Worm (Caenorhabditis elegans) whole organism, L1 larva: ENCODE measurements around the gene Y67D8B.3.
"Not testable (repeated sequence)": the region's sequence is repeated elsewhere in the genome, so short reads cannot be mapped to it uniquely, and the experiment has no call there.

Experiments used
- C04F5.9 ChIP-seq: sonication (generic microtip); optimal IDR thresholded peaks from 2 replicates; lab custom pipeline; 2016; ENCODE audit warnings: missing genetic modification characterization, missing compliant biosample characterization
- alr-1 ChIP-seq: fragments of 200-800 bp; sonication (Bioruptor generic); optimal IDR thresholded peaks from 2 replicates; lab custom pipeline; 2018; ENCODE audit warnings: borderline replicate concordance, mild to moderate bottlenecking, missing genetic modification characterization, missing compliant biosample characterization
- blmp-1 ChIP-seq: fragments of 150-350 bp; optimal IDR thresholded peaks from 2 replicates; lab custom pipeline; 2014; ENCODE audit warnings: missing biosample characterization, missing genetic modification characterization
- ceh-8 ChIP-seq: fragments of 200-800 bp; sonication (Bioruptor generic); optimal IDR thresholded peaks from 2 replicates; lab custom pipeline; 2018; ENCODE audit warnings: mild to moderate bottlenecking, missing genetic modification characterization, moderate library complexity, missing compliant biosample characterization
- ceh-82 ChIP-seq, 3 experiments: fragments of 150-350 bp in 1 of 3; sonication (generic microtip) in 2 of 3; optimal IDR thresholded peaks; 2 replicates each; lab custom pipeline; 2014 to 2017; ENCODE audit warnings: missing biosample characterization in 3 of 3, missing genetic modification characterization in 3 of 3
- ceh-88 ChIP-seq: fragments of 200-800 bp; sonication (Bioruptor generic); IDR thresholded peaks from 2 replicates; pipeline ENCODE4 v1.3.6; 2022; ENCODE audit warnings: missing genetic modification characterization, missing compliant biosample characterization
- ces-1 ChIP-seq: fragments of 150-350 bp; optimal IDR thresholded peaks from 2 replicates; lab custom pipeline; 2014; ENCODE audit warnings: missing biosample characterization, missing genetic modification reagents, missing genetic modification characterization
- dsc-1 ChIP-seq: sonication (generic microtip); optimal IDR thresholded peaks from 2 replicates; lab custom pipeline; 2016; ENCODE audit warnings: mild to moderate bottlenecking, missing genetic modification characterization, missing compliant biosample characterization
- ets-5 ChIP-seq: fragments of 200-800 bp; sonication (Bioruptor generic); IDR thresholded peaks from 2 replicates; pipeline ENCODE4 v1.3.6; 2022; ENCODE audit warnings: missing genetic modification characterization, missing compliant biosample characterization
- fkh-4 ChIP-seq: sonication (generic microtip); optimal IDR thresholded peaks from 2 replicates; lab custom pipeline; 2016; ENCODE audit warnings: missing compliant biosample characterization, missing genetic modification characterization, borderline replicate concordance
- fkh-8 ChIP-seq: sonication (generic microtip); optimal IDR thresholded peaks from 2 replicates; lab custom pipeline; 2016; ENCODE audit warnings: mild to moderate bottlenecking, missing genetic modification characterization, missing compliant biosample characterization
- isw-1 ChIP-seq: fragments of 200-800 bp; sonication (Bioruptor generic); IDR thresholded peaks from 2 replicates; pipeline ENCODE4 v1.3.6; 2022; ENCODE audit warnings: missing genetic modification characterization, missing compliant biosample characterization
- lin-14 ChIP-seq: fragments of 200-800 bp; sonication (Bioruptor generic); optimal IDR thresholded peaks from 2 replicates; lab custom pipeline; 2018; ENCODE audit warnings: mild to moderate bottlenecking, missing genetic modification characterization, moderate library complexity, missing compliant biosample characterization
- lin-39 ChIP-seq: fragments of 150-350 bp; optimal IDR thresholded peaks from 2 replicates; lab custom pipeline; 2014; ENCODE audit warnings: missing biosample characterization, missing genetic modification reagents, missing genetic modification characterization
- lsy-2 ChIP-seq, 2 experiments: fragments of 150-350 bp; optimal IDR thresholded peaks; 2 replicates each; lab custom pipeline; 2014; ENCODE audit warnings: missing biosample characterization in 2 of 2, missing genetic modification characterization in 2 of 2
- mab-9 ChIP-seq: fragments of 200-800 bp; sonication (Bioruptor generic); IDR thresholded peaks from 2 replicates; pipeline ENCODE4 v1.3.6; 2022; ENCODE audit warnings: missing genetic modification reagents, missing genetic modification characterization, missing compliant biosample characterization
- mef-2 ChIP-seq: fragments of 150-350 bp; optimal IDR thresholded peaks from 2 replicates; lab custom pipeline; 2014; ENCODE audit warnings: missing biosample characterization, missing genetic modification characterization
- nhr-11 ChIP-seq: fragments of 150-350 bp; optimal IDR thresholded peaks from 2 replicates; lab custom pipeline; 2014; ENCODE audit warnings: missing biosample characterization, missing genetic modification characterization
- nhr-19 ChIP-seq: fragments of 200-800 bp; sonication (Bioruptor generic); conservative IDR thresholded peaks from 2 replicates; pipeline ENCODE4 v1.3.6; 2022; ENCODE audit warnings: missing genetic modification characterization, missing compliant biosample characterization
- nhr-20 ChIP-seq: sonication (generic microtip); optimal IDR thresholded peaks from 2 replicates; lab custom pipeline; 2016; ENCODE audit warnings: mild to moderate bottlenecking, missing genetic modification characterization, missing compliant biosample characterization
- nhr-237 ChIP-seq: fragments of 150-350 bp; optimal IDR thresholded peaks from 2 replicates; lab custom pipeline; 2014; ENCODE audit warnings: missing biosample characterization, missing genetic modification characterization
- nhr-47 ChIP-seq: sonication (generic microtip); optimal IDR thresholded peaks from 2 replicates; lab custom pipeline; 2016; ENCODE audit warnings: mild to moderate bottlenecking, missing genetic modification characterization, moderate library complexity, missing compliant biosample characterization
- nhr-71 ChIP-seq: sonication (generic microtip); optimal IDR thresholded peaks from 2 replicates; lab custom pipeline; 2016; ENCODE audit warnings: mild to moderate bottlenecking, missing genetic modification characterization, moderate library complexity, missing compliant biosample characterization
- nhr-84 ChIP-seq: sonication (generic microtip); optimal IDR thresholded peaks from 2 replicates; lab custom pipeline; 2017; ENCODE audit warnings: missing biosample characterization, missing genetic modification characterization
- pag-3 ChIP-seq: sonication (generic microtip); optimal IDR thresholded peaks from 2 replicates; lab custom pipeline; 2017; ENCODE audit warnings: missing genetic modification characterization, mild to moderate bottlenecking, missing compliant biosample characterization, antibody characterized with exemption, borderline replicate concordance; ENCODE audit not compliant: insufficient read depth
- rnt-1 ChIP-seq: sonication (generic microtip); optimal IDR thresholded peaks from 2 replicates; lab custom pipeline; 2016; ENCODE audit warnings: mild to moderate bottlenecking, missing genetic modification characterization, moderate library complexity, missing compliant biosample characterization
- skn-1 ChIP-seq: fragments of 150-350 bp; optimal IDR thresholded peaks from 2 replicates; lab custom pipeline; 2014; ENCODE audit warnings: missing biosample characterization, missing genetic modification characterization
- snu-23 ChIP-seq: sonication (generic microtip); optimal IDR thresholded peaks from 2 replicates; lab custom pipeline; 2016; ENCODE audit warnings: missing genetic modification characterization, missing compliant biosample characterization
- sox-4 ChIP-seq: sonication (generic microtip); optimal IDR thresholded peaks from 2 replicates; lab custom pipeline; 2016; ENCODE audit warnings: missing genetic modification characterization, missing compliant biosample characterization
- sptf-1 ChIP-seq: fragments of 150-350 bp; optimal IDR thresholded peaks from 2 replicates; lab custom pipeline; 2014; ENCODE audit warnings: missing biosample characterization, missing genetic modification characterization
- sup-37 ChIP-seq: fragments of 200-800 bp; sonication (Bioruptor generic); optimal IDR thresholded peaks from 2 replicates; lab custom pipeline; 2018; ENCODE audit warnings: mild to moderate bottlenecking, missing genetic modification characterization, missing compliant biosample characterization
- swsn-7 ChIP-seq: sonication (generic microtip); optimal IDR thresholded peaks from 2 replicates; lab custom pipeline; 2016; ENCODE audit warnings: missing genetic modification characterization, missing compliant biosample characterization
- tbx-2 ChIP-seq: sonication (generic microtip); optimal IDR thresholded peaks from 2 replicates; lab custom pipeline; 2016; ENCODE audit warnings: missing genetic modification characterization, missing compliant biosample characterization
- unc-130 ChIP-seq: fragments of 150-350 bp; optimal IDR thresholded peaks from 2 replicates; lab custom pipeline; 2017; ENCODE audit warnings: missing biosample characterization, missing genetic modification characterization, inconsistent platforms
- unc-62 ChIP-seq: fragments of 150-350 bp; optimal IDR thresholded peaks from 2 replicates; lab custom pipeline; 2014; ENCODE audit warnings: missing biosample characterization, missing genetic modification reagents, missing genetic modification characterization
- xbp-1 ChIP-seq: sonication (generic microtip); optimal IDR thresholded peaks from 2 replicates; lab custom pipeline; 2016; ENCODE audit warnings: missing genetic modification characterization, missing compliant biosample characterization
- zip-4 ChIP-seq: fragments of 200-800 bp; sonication (Bioruptor generic); optimal IDR thresholded peaks from 2 replicates; lab custom pipeline; 2018; ENCODE audit warnings: mild to moderate bottlenecking, missing genetic modification characterization, moderate library complexity, missing compliant biosample characterization

Gene Y67D8B.3

DNA sequence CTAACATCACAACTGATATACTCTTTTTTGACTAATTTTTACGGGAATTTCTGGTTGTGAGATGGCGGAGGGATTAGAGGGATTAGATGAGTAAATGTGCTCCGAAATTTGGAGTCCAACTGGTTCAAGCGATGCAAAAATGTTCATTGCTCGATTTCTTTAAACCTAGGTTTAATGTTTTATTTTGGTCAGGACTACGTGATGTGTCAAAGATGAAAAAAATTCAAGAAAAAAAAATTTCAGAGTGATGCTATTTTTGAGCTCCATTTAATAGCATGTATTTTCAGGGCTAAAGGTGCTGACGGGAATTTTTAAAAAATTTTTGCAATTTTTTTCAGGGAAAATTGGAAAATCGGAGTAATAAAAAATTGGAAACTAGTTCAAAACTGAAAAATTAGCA, 5.6 kb downstream of the Y67D8B.3 start:
- TF ChIP-seq fkh-8 (tag; lab: Kevin White, UChicago) = peak; percentile 59
- TF ChIP-seq nhr-11 = no peak
- no peak for TF ChIP-seq sup-37 (GFP tag; lab: Kevin White, UChicago)

DNA sequence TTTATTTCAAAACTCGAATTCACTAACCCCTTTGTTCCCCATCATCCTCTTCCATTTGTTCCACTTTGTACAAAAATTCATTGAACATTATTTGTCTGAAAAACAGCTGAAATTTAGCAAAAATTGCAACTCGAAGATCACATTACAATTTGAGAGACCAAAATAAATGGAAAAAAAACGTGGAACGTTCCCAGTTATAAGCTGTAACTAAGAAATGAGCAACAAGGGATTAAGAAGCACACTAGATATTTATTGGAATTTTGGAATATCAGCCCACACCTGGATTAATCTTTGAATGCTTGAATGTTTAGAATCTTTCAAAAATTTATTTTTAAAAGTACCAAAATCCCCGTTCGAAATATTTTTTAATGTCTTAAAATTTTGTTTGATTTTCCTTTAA, 10.5 kb downstream of the Y67D8B.3 start, which contains the start of gene Y67D8B.2:
TSS of gene Y67D8B.2 (minus strand) at position 101 of the 400 bp plus-strand sequence.
- TF ChIP-seq lsy-2 (tag; optimal IDR thresholded peaks at IDR 0.05; lab: Kevin White, UChicago) (no peak), isw-1 (GFP tag; lab: Robert Waterston, UW) (no peak), blmp-1 (no peak), dsc-1 (tag; lab: Kevin White, UChicago) (no peak), ces-1 (GFP tag; lab: Kevin White, UChicago) (no peak), skn-1 (tag; lab: Kevin White, UChicago) (no peak), mab-9 (no peak), sptf-1 (no peak), rnt-1 (no peak), ceh-88 (no peak), unc-62 (GFP tag; lab: Kevin White, UChicago) (no peak), alr-1 (tag; lab: Kevin White, UChicago) (no peak), nhr-11 (no peak), nhr-20 (tag; lab: Kevin White, UChicago) (no peak)

DNA sequence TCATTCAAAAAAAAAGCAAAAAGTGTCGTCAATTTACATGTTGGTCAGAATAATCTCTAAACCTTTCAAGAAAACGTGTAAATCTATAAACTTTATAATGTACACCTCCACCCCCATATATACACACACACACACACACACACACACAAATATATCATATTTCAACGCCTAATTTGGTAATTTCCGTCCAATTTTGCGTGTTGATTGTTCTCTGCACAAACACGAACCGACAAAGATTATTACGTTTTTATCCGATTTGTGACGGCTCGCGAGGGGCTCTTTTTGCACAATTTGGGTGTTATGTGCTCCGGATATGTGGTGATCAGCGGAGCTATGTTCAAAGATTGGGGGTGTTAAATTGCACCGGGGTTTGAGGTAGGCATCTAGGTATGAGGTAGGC, 19.1 kb downstream of the Y67D8B.3 start:
- TF ChIP-seq nhr-84 (tag; lab: Kevin White, UChicago) = no peak
- TF ChIP-seq, all 84 proteins: peak for 0

DNA sequence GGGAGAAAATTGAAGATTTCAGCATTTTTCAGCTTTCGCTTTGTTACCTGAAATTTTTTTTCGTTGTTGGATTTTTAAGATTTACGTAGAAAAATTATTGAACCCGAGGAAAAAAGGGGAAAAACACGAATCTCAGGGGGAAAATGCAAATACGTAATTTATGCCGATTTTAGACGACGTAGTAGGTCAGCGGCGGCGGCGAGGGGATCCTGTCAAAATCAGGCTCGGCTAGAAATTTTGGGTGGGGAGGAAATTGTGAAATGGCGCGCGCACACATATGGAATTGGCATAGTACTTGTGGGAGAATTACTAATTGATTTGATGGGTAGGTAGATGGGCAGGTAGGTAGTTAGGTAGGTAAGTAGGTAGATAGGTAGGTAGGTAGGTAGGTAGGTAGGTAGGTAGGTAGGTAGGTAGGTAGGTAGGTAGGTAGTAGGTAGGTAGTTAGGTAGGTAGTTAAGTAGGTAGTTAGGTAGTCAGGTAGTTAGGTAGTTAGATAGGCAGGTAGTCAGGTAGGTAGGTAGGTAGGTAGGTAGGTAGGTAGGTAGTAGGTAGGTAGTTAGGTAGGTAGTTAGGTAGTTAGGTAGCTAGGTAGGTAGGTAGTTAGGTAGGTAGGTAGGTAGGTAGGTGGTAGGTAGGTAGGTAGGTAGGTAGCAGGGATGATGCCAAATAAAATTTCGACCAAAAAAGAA, 25.8 kb downstream of the Y67D8B.3 start, which contains the start of gene nlp-81:
TSS of gene nlp-81 (minus strand) at position 51 of the 692 bp plus-strand sequence.
- no peak for TF ChIP-seq ets-5 (GFP tag; lab: Robert Waterston, UW)
- no peak for TF ChIP-seq nhr-237 (tag; lab: Kevin White, UChicago)
- no peak for TF ChIP-seq nhr-19 (GFP tag; lab: Robert Waterston, UW)
- no peak for TF ChIP-seq ceh-8 (GFP tag; lab: Kevin White, UChicago)
- TF ChIP-seq isw-1 (GFP tag; lab: Robert Waterston, UW) = no peak
- no peak for TF ChIP-seq mef-2 (tag; lab: Kevin White, UChicago)
- no peak for TF ChIP-seq nhr-47

DNA sequence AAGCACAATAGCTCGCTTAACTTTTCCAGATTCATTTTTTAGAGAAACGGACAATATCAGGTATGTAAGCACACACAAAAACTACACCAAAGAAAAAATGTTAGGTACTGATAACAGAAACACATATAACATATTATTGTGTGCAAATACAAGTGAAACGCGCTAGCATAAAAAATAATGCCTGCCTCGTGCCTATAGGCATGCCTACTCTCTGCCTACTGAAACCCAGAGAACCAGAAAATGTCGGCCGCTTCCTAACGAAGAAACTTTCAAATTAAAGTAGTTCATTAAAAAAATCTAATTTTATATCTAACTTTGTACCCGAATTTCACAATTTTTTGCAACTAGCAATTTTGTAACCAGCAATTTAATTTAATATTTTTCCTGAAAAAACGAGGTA, 29.5 kb downstream of the Y67D8B.3 start, which contains the start of gene Y67D8B.1:
TSS of gene Y67D8B.1 (minus strand) at position 101 of the 400 bp plus-strand sequence.
- TF ChIP-seq lin-39 (tag; lab: Kevin White, UChicago); C04F5.9; ceh-82 (tag; optimal IDR thresholded peaks at IDR 0.05; lab: Kevin White, UChicago): not testable (repeated sequence)

DNA sequence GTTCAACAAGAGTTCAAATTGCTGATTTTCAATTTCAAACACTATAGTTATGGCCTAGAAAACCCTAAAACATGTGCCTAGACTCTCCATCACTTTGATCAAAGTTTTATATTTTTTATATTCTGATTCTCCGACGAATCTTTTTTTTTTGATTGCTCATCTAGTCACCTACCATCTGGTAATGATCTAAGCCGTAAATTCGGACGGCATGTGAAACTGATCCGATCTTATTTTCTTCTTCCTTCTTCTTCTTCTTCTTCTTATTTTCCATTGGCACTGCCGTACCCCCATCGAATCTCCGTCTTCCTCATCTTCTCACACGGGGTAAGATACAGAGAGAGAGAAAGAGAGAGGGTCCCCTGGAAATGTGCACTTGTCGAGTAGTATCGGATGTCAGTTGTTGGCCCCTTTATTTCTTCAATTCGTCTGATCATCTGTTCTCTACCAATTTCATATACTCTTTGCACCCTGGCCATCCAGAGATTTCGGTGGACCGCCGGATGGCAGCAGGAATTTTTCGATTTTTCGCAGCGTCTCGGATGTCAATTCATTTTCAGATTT, 33.3 kb downstream of the Y67D8B.3 start:
- TF ChIP-seq sox-4 (tag; lab: Kevin White, UChicago) (no peak), swsn-7 (tag; lab: Kevin White, UChicago) (peak; percentile 22), skn-1 (tag; lab: Kevin White, UChicago) (no peak), dsc-1 (tag; lab: Kevin White, UChicago) (peak; percentile 98), unc-130 (peak; percentile 29), lsy-2 (tag; optimal IDR thresholded peaks at IDR 0.05; lab: Kevin White, UChicago) (peak in 1 of 2 experiments; percentile 48), rnt-1 (peak; percentile 40), nhr-47 (peak; percentile 3), snu-23 (GFP tag; lab: Kevin White, UChicago) (peak; percentile 44), xbp-1 (tag; lab: Kevin White, UChicago) (peak; percentile 7), nhr-71 (tag; lab: Kevin White, UChicago) (peak; percentile 51), tbx-2 (peak; percentile 24), pag-3 (tag; lab: Kevin White, UChicago) (peak; percentile 97), zip-4 (no peak), fkh-4 (tag; lab: Kevin White, UChicago) (peak; percentile 91), lin-14 (GFP tag; lab: Kevin White, UChicago) (peak; percentile 67)
